Worm (Caenorhabditis elegans): Measurements from ENCODE around the gene dhrs-4.
A peak's percentile ranks its signal among the peaks of the same experiment; 100 is the strongest.

The dhrs-4 gene

ce11 chrV:12885860-12886259 is 36.5 kb upstream of the dhrs-4 start, which contains the start of gene glb-24:
glb-24 (minus strand) TSS chrV:12885960.
- no peak for TF ChIP-seq lir-1 (GFP tag; conservative IDR thresholded peaks at IDR 0.05)
- no peak for TF ChIP-seq ZK185.1 (tag; optimal IDR thresholded peaks at IDR 0.05; ENCODE audit: poor library complexity, severe bottlenecking)
- TF ChIP-seq hsf-1 (GFP tag; IDR thresholded peaks at IDR 0.05) = no peak
- no peak for TF ChIP-seq C06A6.2 (GFP tag; conservative IDR thresholded peaks at IDR 0.05)
- no peak for TF ChIP-seq K11D2.4 (GFP tag; IDR thresholded peaks at IDR 0.05)
- no peak for TF ChIP-seq let-607 (tag; optimal IDR thresholded peaks at IDR 0.05)
- TF ChIP-seq K12H6.12 (tag; optimal IDR thresholded peaks at IDR 0.05) = no peak
- TF ChIP-seq nhr-90 (tag; optimal IDR thresholded peaks at IDR 0.05) = no peak
- TF ChIP-seq gei-17 (GFP tag; optimal IDR thresholded peaks at IDR 0.05) = no peak
- no peak for TF ChIP-seq Y95B8A.8 (GFP tag; IDR thresholded peaks at IDR 0.05)
- no peak for TF ChIP-seq sea-2 (GFP tag; IDR thresholded peaks at IDR 0.05)
- no peak for TF ChIP-seq F10E7.11 (tag; optimal IDR thresholded peaks at IDR 0.05)

ce11 chrV:12895772-12896171 is 26.6 kb upstream of the dhrs-4 start, which contains the start of gene ttbk-7:
ttbk-7 (minus strand) TSS chrV:12895872.
- no peak for TF ChIP-seq nhr-179 (tag; optimal IDR thresholded peaks at IDR 0.05)
- no peak for TF ChIP-seq dox-1 (GFP tag; IDR thresholded peaks at IDR 0.05)
- no peak for TF ChIP-seq ztf-28 (GFP tag; IDR thresholded peaks at IDR 0.05)
- no peak for TF ChIP-seq ztf-22 (GFP tag; optimal IDR thresholded peaks at IDR 0.05)
- no peak for TF ChIP-seq unc-62 (GFP tag; optimal IDR thresholded peaks at IDR 0.05)
- no peak for TF ChIP-seq madf-6 (GFP tag; IDR thresholded peaks at IDR 0.05)
- no peak for TF ChIP-seq sptf-2 (GFP tag; optimal IDR thresholded peaks at IDR 0.05)
- no peak for TF ChIP-seq T26A5.8 (tag; optimal IDR thresholded peaks at IDR 0.05)
- TF ChIP-seq aptf-3 (GFP tag; IDR thresholded peaks at IDR 0.05) = no peak
- TF ChIP-seq lsl-1 (GFP tag; optimal IDR thresholded peaks at IDR 0.05) = no peak

- TF ChIP-seq nfya-1 (tag; optimal IDR thresholded peaks at IDR 0.05; ENCODE audit: borderline replicate concordance, insufficient read depth) (no peak), Y53F4B.3 (GFP tag; IDR thresholded peaks at IDR 0.05) (no peak), madf-8 (GFP tag; conservative IDR thresholded peaks at IDR 0.05) (no peak), unc-130 (GFP tag; optimal IDR thresholded peaks at IDR 0.05) (no peak), bed-1 (GFP tag; IDR thresholded peaks at IDR 0.05) (no peak), egl-18 (GFP tag; IDR thresholded peaks at IDR 0.05) (no peak), nhr-90 (tag; optimal IDR thresholded peaks at IDR 0.05) (no peak), nhr-120 (GFP tag; IDR thresholded peaks at IDR 0.05) (no peak), dox-1 (GFP tag; IDR thresholded peaks at IDR 0.05) (no peak), chd-7 (tag; optimal IDR thresholded peaks at IDR 0.05) (no peak), athp-1 (tag; optimal IDR thresholded peaks at IDR 0.05) (no peak), ceh-58 (GFP tag; IDR thresholded peaks at IDR 0.05) (no peak), nfya-2 (GFP tag; IDR thresholded peaks at IDR 0.05) (no peak), lin-54 (GFP tag; optimal IDR thresholded peaks at IDR 0.05) (no peak), ZK185.1 (tag; optimal IDR thresholded peaks at IDR 0.05; ENCODE audit: poor library complexity, severe bottlenecking) (no peak), atf-7 (tag; optimal IDR thresholded peaks at IDR 0.05) (no peak), repo-1 (tag; optimal IDR thresholded peaks at IDR 0.05) (no peak)
These were observed 25.6 kb upstream of the dhrs-4 start for ce11 chrV:12896850-12897249.

ce11 chrV:12897338-12897737 is 25.1 kb upstream of the dhrs-4 start:
- 0 out of 2 replicates have a peak, but pooled peaks have one; percentile 25 for TF ChIP-seq cebp-1 (GFP tag; IDR thresholded peaks at IDR 0.05)
- no peak for TF ChIP-seq cebp-1 (tag; optimal IDR thresholded peaks at IDR 0.05)
- TF ChIP-seq lin-54 (GFP tag; optimal IDR thresholded peaks at IDR 0.05) = no peak
